Fruit fly (Drosophila melanogaster): ENCODE measurements around the gene t-cup.

DNA sequence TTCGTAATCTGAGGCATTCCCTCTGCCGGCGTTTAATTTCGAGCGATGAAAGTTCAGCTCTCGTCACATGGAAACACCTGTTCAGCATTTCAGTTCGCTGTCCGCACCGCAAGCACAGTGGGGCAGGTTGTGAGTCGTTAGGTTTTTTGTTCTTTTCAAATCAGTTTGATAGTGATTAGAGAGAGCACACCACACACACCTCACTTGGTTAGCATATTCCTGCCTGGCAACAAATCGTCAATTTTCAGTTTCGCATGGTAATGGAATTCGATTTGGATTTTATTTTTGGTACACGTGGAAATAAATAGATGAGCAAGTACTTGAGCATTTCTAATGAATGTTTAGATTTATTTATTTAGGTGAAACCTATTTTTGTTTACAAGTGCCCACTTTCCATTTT, 31.2 kb upstream of the t-cup start:
- TF ChIP-seq CG4328 (GFP tag; optimal IDR thresholded peaks at IDR 0.05) (no peak), h (optimal IDR thresholded peaks at IDR 0.05) (no peak), CG7786 (GFP tag; optimal IDR thresholded peaks at IDR 0.05) (no peak), NK7.1 (GFP tag; optimal IDR thresholded peaks at IDR 0.05) (no peak), Gug (GFP tag; IDR thresholded peaks at IDR 0.05) (no peak), HLH3B (GFP tag; IDR thresholded peaks at IDR 0.05) (no peak), odd (GFP tag; optimal IDR thresholded peaks at IDR 0.05) (no peak)
